Worm (Caenorhabditis elegans): ENCODE results near the gene oac-30.

oac-30 gene

DNA sequence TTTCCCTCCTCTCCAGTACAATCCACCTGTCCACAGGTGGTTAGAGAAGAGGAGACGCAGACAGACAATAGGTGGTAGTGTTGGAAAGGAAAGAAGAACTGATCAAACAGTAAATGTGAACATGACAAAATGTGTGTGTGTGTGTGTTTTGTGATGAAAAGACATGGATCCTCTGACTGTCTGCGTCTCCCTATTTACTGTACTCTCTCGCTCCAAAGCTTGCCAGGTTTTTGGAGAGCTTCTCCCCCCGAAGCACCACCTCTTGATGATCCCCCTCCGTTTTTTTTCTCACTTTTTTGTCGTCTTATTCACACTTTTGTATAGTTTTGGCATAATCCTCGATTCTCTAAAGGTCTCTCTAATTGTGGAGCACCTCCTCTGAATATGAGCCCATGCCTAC lies 49.4 kb downstream of the oac-30 start:
- TF ChIP-seq nhr-28 (tag; optimal IDR thresholded peaks at IDR 0.05) = peak; percentile 8
- TF ChIP-seq pha-4 (GFP tag; IDR thresholded peaks at IDR 0.05) = no peak
- peak; percentile 33 for TF ChIP-seq pha-4 (tag; optimal IDR thresholded peaks at IDR 0.05)
- TF ChIP-seq lin-1 (GFP tag; IDR thresholded peaks at IDR 0.05) = no peak
- no peak for TF ChIP-seq tra-1 (GFP tag; IDR thresholded peaks at IDR 0.05)
- TF ChIP-seq hlh-11 (tag; optimal IDR thresholded peaks at IDR 0.05) = peak; percentile 33
- TF ChIP-seq hmg-1.1 (GFP tag; IDR thresholded peaks at IDR 0.05) = 0 out of 2 replicates have a peak, but pooled peaks have one; percentile 17

- TF ChIP-seq ZK337.2 (GFP tag; IDR thresholded peaks at IDR 0.05) (no peak), zfp-3 (GFP tag; conservative IDR thresholded peaks at IDR 0.05) (no peak)
Measured at ce11 chrII:1214627-1215026, 52.1 kb downstream of the oac-30 start.
